Worm (Caenorhabditis elegans) whole organism, L2 larva: Measurements from ENCODE around the gene cdf-1.

Experiments used
- C34F6.9 ChIP-seq: fragments of 150-350 bp; optimal IDR thresholded peaks from 2 replicates; lab custom pipeline; 2014; ENCODE audit warnings: missing biosample characterization, missing genetic modification characterization
- R02D3.7 ChIP-seq: fragments of 150-350 bp; optimal IDR thresholded peaks from 2 replicates; lab custom pipeline; 2014; ENCODE audit warnings: missing biosample characterization, missing genetic modification characterization
- Y55F3AM.14 ChIP-seq: fragments of 200-800 bp; sonication (Bioruptor generic); optimal IDR thresholded peaks from 2 replicates; lab custom pipeline; 2018; ENCODE audit warnings: mild to moderate bottlenecking, missing genetic modification characterization, missing compliant biosample characterization
- alr-1 ChIP-seq: fragments of 150-350 bp; optimal IDR thresholded peaks from 2 replicates; lab custom pipeline; 2014; ENCODE audit warnings: missing biosample characterization, missing genetic modification characterization
- ama-1 ChIP-seq: fragments of 150-350 bp; optimal IDR thresholded peaks from 2 replicates; lab custom pipeline; 2018; ENCODE audit warnings: inconsistent platforms
- ceh-16 ChIP-seq: fragments of 150-350 bp; optimal IDR thresholded peaks from 2 replicates; lab custom pipeline; 2014; ENCODE audit warnings: missing biosample characterization, missing genetic modification characterization
- crh-2 ChIP-seq: sonication (generic microtip); optimal IDR thresholded peaks from 2 replicates; lab custom pipeline; 2017; ENCODE audit warnings: missing biosample characterization, missing genetic modification characterization
- dmd-4 ChIP-seq: sonication (generic microtip); optimal IDR thresholded peaks from 2 replicates; lab custom pipeline; 2017; ENCODE audit warnings: missing biosample characterization, missing genetic modification characterization
- egl-27 ChIP-seq: sonication (generic microtip); optimal IDR thresholded peaks from 3 replicates; lab custom pipeline; 2017; ENCODE audit warnings: missing biosample characterization, missing genetic modification reagents, missing genetic modification characterization
- elt-1 ChIP-seq: fragments of 150-350 bp; optimal IDR thresholded peaks from 2 replicates; lab custom pipeline; 2014; ENCODE audit warnings: missing biosample characterization, missing genetic modification characterization
- fos-1 ChIP-seq: fragments of 150-350 bp; optimal IDR thresholded peaks from 2 replicates; lab custom pipeline; 2014; ENCODE audit warnings: missing biosample characterization, missing genetic modification characterization
- gmeb-1 ChIP-seq: fragments of 150-350 bp; optimal IDR thresholded peaks from 2 replicates; lab custom pipeline; 2014; ENCODE audit warnings: missing biosample characterization, missing genetic modification characterization
- lin-13 ChIP-seq: fragments of 150-350 bp; optimal IDR thresholded peaks from 2 replicates; lab custom pipeline; 2014; ENCODE audit warnings: missing biosample characterization, missing genetic modification reagents, missing genetic modification characterization
- lin-39 ChIP-seq: fragments of 150-350 bp; optimal IDR thresholded peaks from 2 replicates; lab custom pipeline; 2014; ENCODE audit warnings: missing biosample characterization, missing genetic modification reagents, missing genetic modification characterization
- lsy-2 ChIP-seq, 2 experiments: fragments of 150-350 bp in 1 of 2; sonication (generic microtip) in 1 of 2; optimal IDR thresholded peaks; 2 replicates each; lab custom pipeline; 2014 to 2017; ENCODE audit warnings: missing biosample characterization in 2 of 2, missing genetic modification characterization in 2 of 2
- mab-5 ChIP-seq: fragments of 150-350 bp; optimal IDR thresholded peaks from 2 replicates; lab custom pipeline; 2014; ENCODE audit warnings: missing biosample characterization, missing genetic modification characterization
- mbf-1 ChIP-seq: sonication (generic microtip); optimal IDR thresholded peaks from 2 replicates; lab custom pipeline; 2017; ENCODE audit warnings: missing biosample characterization, missing genetic modification characterization
- nhr-11 ChIP-seq: fragments of 150-350 bp; optimal IDR thresholded peaks from 2 replicates; lab custom pipeline; 2014; ENCODE audit warnings: missing biosample characterization, missing genetic modification characterization
- nhr-12 ChIP-seq: fragments of 150-350 bp; optimal IDR thresholded peaks from 2 replicates; lab custom pipeline; 2014; ENCODE audit warnings: missing biosample characterization, missing genetic modification characterization
- nhr-129 ChIP-seq: fragments of 150-350 bp; optimal IDR thresholded peaks from 2 replicates; lab custom pipeline; 2014; ENCODE audit warnings: missing biosample characterization, missing genetic modification characterization
- nhr-21 ChIP-seq: fragments of 150-350 bp; optimal IDR thresholded peaks from 2 replicates; lab custom pipeline; 2014; ENCODE audit warnings: missing biosample characterization, missing genetic modification characterization
- nhr-23 ChIP-seq: fragments of 150-350 bp; optimal IDR thresholded peaks from 2 replicates; lab custom pipeline; 2014; ENCODE audit warnings: missing biosample characterization, missing genetic modification reagents, missing genetic modification characterization
- nhr-77 ChIP-seq: fragments of 150-350 bp; optimal IDR thresholded peaks from 2 replicates; lab custom pipeline; 2014; ENCODE audit warnings: missing biosample characterization, missing genetic modification characterization
- peb-1 ChIP-seq: fragments of 150-350 bp; optimal IDR thresholded peaks from 2 replicates; lab custom pipeline; 2014; ENCODE audit warnings: missing biosample characterization, missing genetic modification characterization
- sem-4 ChIP-seq: fragments of 150-350 bp; optimal IDR thresholded peaks from 2 replicates; lab custom pipeline; 2014; ENCODE audit warnings: missing biosample characterization, missing genetic modification reagents, missing genetic modification characterization
- skn-1 ChIP-seq: sonication (generic microtip); optimal IDR thresholded peaks from 2 replicates; lab custom pipeline; 2017; ENCODE audit warnings: missing biosample characterization, missing genetic modification characterization
- sma-9 ChIP-seq, 2 experiments: fragments of 150-350 bp in 1 of 2; sonication (generic microtip) in 1 of 2; optimal IDR thresholded peaks; 2 replicates each; lab custom pipeline; 2014 to 2016; ENCODE audit warnings: missing genetic modification characterization in 2 of 2, mild to moderate bottlenecking in 1 of 2, missing biosample characterization in 1 of 2, missing compliant biosample characterization in 1 of 2, missing genetic modification reagents in 1 of 2, moderate library complexity in 1 of 2
- snpc-4 ChIP-seq: fragments of 150-350 bp; optimal IDR thresholded peaks from 2 replicates; lab custom pipeline; 2014; ENCODE audit warnings: missing biosample characterization, missing genetic modification characterization
- unc-39 ChIP-seq: fragments of 150-350 bp; optimal IDR thresholded peaks from 2 replicates; lab custom pipeline; 2014; ENCODE audit warnings: missing biosample characterization, missing genetic modification characterization
- zag-1 ChIP-seq: fragments of 150-350 bp; optimal IDR thresholded peaks from 2 replicates; lab custom pipeline; 2014; ENCODE audit warnings: missing biosample characterization, missing genetic modification characterization

cdf-1 gene

ce11 chrX:6462995-6463462 is 41.9 kb downstream of the cdf-1 start, which contains the start of gene C15B12.2:
Gene C15B12.2, plus strand, starts transcription at chrX:6463412.
- TF ChIP-seq sma-9 (GFP tag; optimal IDR thresholded peaks at IDR 0.05; lab: Kevin White, UChicago) (peak; percentile 46), sma-9 (tag; optimal IDR thresholded peaks at IDR 0.05; lab: Kevin White, UChicago) (no peak), fos-1 (tag; lab: Kevin White, UChicago) (peak; percentile 71), zag-1 (no peak), snpc-4 (tag; lab: Kevin White, UChicago) (no peak), lsy-2 (tag; optimal IDR thresholded peaks at IDR 0.05; lab: Kevin White, UChicago) (no peak), egl-27 (tag; lab: Kevin White, UChicago) (no peak), gmeb-1 (tag; lab: Kevin White, UChicago) (no peak), crh-2 (peak; percentile 31), mbf-1 (tag; lab: Kevin White, UChicago) (no peak), mab-5 (tag; lab: Kevin White, UChicago) (no peak), lin-13 (no peak), nhr-21 (tag; lab: Kevin White, UChicago) (no peak)

- TF ChIP-seq C34F6.9 (tag; lab: Kevin White, UChicago) (no peak), sma-9 (GFP tag; optimal IDR thresholded peaks at IDR 0.05; lab: Kevin White, UChicago) (peak; percentile 34), sma-9 (tag; optimal IDR thresholded peaks at IDR 0.05; lab: Kevin White, UChicago) (no peak), fos-1 (tag; lab: Kevin White, UChicago) (peak; percentile 55), dmd-4 (tag; lab: Kevin White, UChicago) (no peak), Y55F3AM.14 (no peak), gmeb-1 (tag; lab: Kevin White, UChicago) (no peak)
- TF ChIP-seq, all 48 proteins: peak for 2
These were observed 42.5 kb downstream of the cdf-1 start for ce11 chrX:6462479-6462878.

- TF ChIP-seq nhr-129 (no peak), skn-1 (tag; lab: Kevin White, UChicago) (no peak), ceh-16 (tag; lab: Kevin White, UChicago) (no peak), lin-39 (no peak), sma-9 (GFP tag; optimal IDR thresholded peaks at IDR 0.05; lab: Kevin White, UChicago) (no peak), sma-9 (tag; optimal IDR thresholded peaks at IDR 0.05; lab: Kevin White, UChicago) (no peak), dmd-4 (tag; lab: Kevin White, UChicago) (no peak), nhr-23 (tag; lab: Kevin White, UChicago) (no peak), elt-1 (tag; lab: Kevin White, UChicago) (no peak), egl-27 (tag; lab: Kevin White, UChicago) (no peak), nhr-11 (tag; lab: Kevin White, UChicago) (no peak), nhr-12 (tag; lab: Kevin White, UChicago) (no peak), R02D3.7 (tag; lab: Kevin White, UChicago) (no peak), alr-1 (tag; lab: Kevin White, UChicago) (no peak), unc-39 (tag; lab: Kevin White, UChicago) (no peak), sem-4 (tag; lab: Kevin White, UChicago) (no peak), peb-1 (tag; lab: Kevin White, UChicago) (no peak), nhr-77 (tag; lab: Kevin White, UChicago) (no peak)
- TF ChIP-seq, all 48 proteins: peak for 0
These were observed 43.2 kb downstream of the cdf-1 start, which contains the start of gene K04E7.1 for ce11 chrX:6461729-6462128. Gene K04E7.1, plus strand, starts transcription at chrX:6462029.

ce11 chrX:6460123-6460522 is 44.8 kb downstream of the cdf-1 start:
- peak; percentile 5 for TF ChIP-seq crh-2
- TF ChIP-seq fos-1 (tag; lab: Kevin White, UChicago), result peak; percentile 44
- no peak for TF ChIP-seq ama-1

- TF ChIP-seq fos-1 (tag; lab: Kevin White, UChicago) (peak; percentile 29), nhr-77 (tag; lab: Kevin White, UChicago) (no peak)
These were observed 46.5 kb downstream of the cdf-1 start for ce11 chrX:6458467-6458866.

ce11 chrX:6458001-6458400 is 46.9 kb downstream of the cdf-1 start:
- peak; percentile 17 for TF ChIP-seq gmeb-1 (tag; lab: Kevin White, UChicago)
- TF ChIP-seq mbf-1 (tag; lab: Kevin White, UChicago), result no peak
- peak; percentile 9 for TF ChIP-seq sma-9 (GFP tag; optimal IDR thresholded peaks at IDR 0.05; lab: Kevin White, UChicago)
- no peak for TF ChIP-seq sma-9 (tag; optimal IDR thresholded peaks at IDR 0.05; lab: Kevin White, UChicago)
